Worm (Caenorhabditis elegans) whole organism, midembryonic: ENCODE data around the gene pot-1.

ENCODE experiments used
- flt-1 ChIP-seq: fragments of 200-800 bp; sonication (Bioruptor generic); IDR thresholded peaks from 2 replicates; pipeline ENCODE4 v1.3.6; 2022; ENCODE audit warnings: missing genetic modification characterization, missing compliant biosample characterization
- ref-1 ChIP-seq: fragments of 200-800 bp; sonication (Bioruptor generic); conservative IDR thresholded peaks from 2 replicates; pipeline ENCODE4 v1.3.6; 2022; ENCODE audit warnings: missing genetic modification reagents, missing genetic modification characterization, missing compliant biosample characterization

DNA sequence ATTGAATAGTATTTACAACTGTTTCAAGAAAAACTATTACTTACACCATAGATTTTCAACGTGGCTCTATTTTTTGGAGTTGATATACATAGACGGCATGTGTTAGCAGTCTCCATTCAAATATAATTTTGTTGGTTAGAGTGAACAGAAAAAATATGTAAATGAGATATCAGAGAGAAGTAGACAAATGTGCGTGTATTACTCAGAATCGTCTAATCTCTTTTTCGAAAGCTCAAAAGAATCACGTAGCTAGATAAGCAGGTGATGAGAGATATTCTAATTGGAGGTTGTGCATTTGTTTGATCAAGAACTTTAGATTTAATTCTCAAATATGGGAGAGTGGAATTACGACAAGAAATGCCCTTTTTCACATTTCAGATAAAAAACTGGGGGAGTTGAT, 42.9 kb downstream of the pot-1 start, which contains the start of gene ZK418.10:
- TF ChIP-seq ref-1 (GFP tag; lab: Robert Waterston, UW) (no peak), flt-1 (GFP tag; lab: Robert Waterston, UW) (no peak)
